Worm (Caenorhabditis elegans): ENCODE measurements around the gene F29B9.11.

Gene F29B9.11

DNA sequence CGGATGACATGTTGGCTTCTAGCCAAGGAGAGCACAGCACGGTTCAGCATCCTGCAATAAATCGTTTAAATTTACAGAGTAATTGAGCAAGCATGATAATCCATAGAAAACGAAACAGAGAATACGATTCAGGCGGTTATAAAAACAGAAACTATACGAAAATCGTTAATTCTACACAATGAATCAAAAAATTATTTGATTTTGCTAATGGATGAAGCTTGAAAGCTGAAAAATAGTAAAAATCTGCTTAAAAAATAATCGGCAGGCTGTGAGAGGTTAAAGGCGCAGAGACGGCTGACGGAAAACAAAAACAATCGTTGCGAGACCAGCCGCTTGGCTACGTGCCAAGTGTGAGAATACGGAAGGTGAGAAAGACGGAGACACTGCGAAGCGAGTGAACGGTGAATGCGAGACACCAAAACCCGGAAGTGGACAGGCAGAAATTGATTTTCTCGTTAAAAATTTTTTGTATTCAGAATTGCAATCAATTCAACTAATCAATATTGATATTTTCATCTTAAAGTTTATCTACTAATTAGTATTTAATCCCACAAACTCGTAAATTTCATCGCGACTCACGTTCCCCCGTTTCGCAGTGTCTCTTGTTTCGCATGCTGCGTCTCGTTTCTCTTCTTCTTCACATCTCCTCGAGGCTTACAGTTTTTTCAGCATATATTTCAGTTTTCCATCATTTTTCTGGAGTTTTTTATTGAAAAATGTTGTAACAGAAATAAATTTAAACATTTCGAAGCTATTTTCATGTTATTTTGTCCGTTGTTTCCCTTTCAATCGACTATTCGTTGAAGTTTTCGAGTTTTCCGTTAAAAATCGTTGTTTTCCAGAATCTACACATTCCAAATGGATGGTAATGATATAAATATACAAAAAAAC, at the start of gene F29B9.11, which contains the start of gene jmjd-1.2 (continued):
- TF ChIP-seq nhr-48 (tag; optimal IDR thresholded peaks at IDR 0.05) = peak; percentile 74
- TF ChIP-seq nhr-76 (tag; optimal IDR thresholded peaks at IDR 0.05) = no peak
- TF ChIP-seq dmd-9 (GFP tag; IDR thresholded peaks at IDR 0.05) = peak; percentile 82
- TF ChIP-seq zfp-2 (tag; optimal IDR thresholded peaks at IDR 0.05) = peak; percentile 91
- no peak for TF ChIP-seq fos-1 (tag; optimal IDR thresholded peaks at IDR 0.05)
- TF ChIP-seq vab-7 (GFP tag; IDR thresholded peaks at IDR 0.05) = peak; percentile 76
- TF ChIP-seq attf-4 (tag; optimal IDR thresholded peaks at IDR 0.05) = no peak
- TF ChIP-seq pqm-1 (tag; optimal IDR thresholded peaks at IDR 0.05) = no peak
- no peak for TF ChIP-seq lin-15B (tag; optimal IDR thresholded peaks at IDR 0.05)
- peak; percentile 87 for TF ChIP-seq lin-13 (GFP tag; optimal IDR thresholded peaks at IDR 0.05)

- TF ChIP-seq mxl-3 (GFP tag; optimal IDR thresholded peaks at IDR 0.05) = no peak
- no peak for TF ChIP-seq dmd-6 (GFP tag; IDR thresholded peaks at IDR 0.05)
- TF ChIP-seq ama-1 (optimal IDR thresholded peaks at IDR 0.05) = no peak
- TF ChIP-seq mep-1 (tag; optimal IDR thresholded peaks at IDR 0.05) = no peak
Measured at ce11 chrIV:4705922-4706321, 45.9 kb upstream of the F29B9.11 start.

- peak; percentile 17; the same call in 1 of the 2 replicates for TF ChIP-seq ceh-20 (GFP tag; IDR thresholded peaks at IDR 0.05)
- TF ChIP-seq madf-5 (GFP tag; IDR thresholded peaks at IDR 0.05) = no peak
- TF ChIP-seq dve-1 (tag; optimal IDR thresholded peaks at IDR 0.05; ENCODE audit: insufficient read depth) = peak; percentile 59
- no peak for TF ChIP-seq gei-8 (GFP tag; optimal IDR thresholded peaks at IDR 0.05)
- TF ChIP-seq T26A8.4 (GFP tag; IDR thresholded peaks at IDR 0.05) = no peak
- no peak for TF ChIP-seq attf-4 (tag; optimal IDR thresholded peaks at IDR 0.05)
- TF ChIP-seq lin-38 (GFP tag; IDR thresholded peaks at IDR 0.05) = peak; percentile 67
- TF ChIP-seq F37D6.2 (tag; optimal IDR thresholded peaks at IDR 0.05) = peak; percentile 35
- no peak for TF ChIP-seq ceh-82 (tag; optimal IDR thresholded peaks at IDR 0.05)
- TF ChIP-seq dmd-9 (GFP tag; IDR thresholded peaks at IDR 0.05) = 0 out of 2 replicates have a peak, but pooled peaks have one; percentile 37
- TF ChIP-seq lin-29 (GFP tag; IDR thresholded peaks at IDR 0.05) = no peak
- TF ChIP-seq R02D3.7 (tag; optimal IDR thresholded peaks at IDR 0.05) = no peak
- no peak for TF ChIP-seq zip-2 (tag; optimal IDR thresholded peaks at IDR 0.05)
- TF ChIP-seq egl-27 (tag; optimal IDR thresholded peaks at IDR 0.05) = no peak
- TF ChIP-seq ztf-7 (tag; optimal IDR thresholded peaks at IDR 0.05) = no peak
- TF ChIP-seq hmg-1.1 (GFP tag; IDR thresholded peaks at IDR 0.05) = peak; percentile 82
- no peak for TF ChIP-seq T20F7.1 (GFP tag; optimal IDR thresholded peaks at IDR 0.05)
- 0 out of 2 replicates have a peak, but pooled peaks have one; percentile 15 for TF ChIP-seq pha-4 (GFP tag; IDR thresholded peaks at IDR 0.05)
- TF ChIP-seq pha-4 (tag; optimal IDR thresholded peaks at IDR 0.05) = no peak
- no peak for TF ChIP-seq vab-7 (GFP tag; IDR thresholded peaks at IDR 0.05)
- TF ChIP-seq hlh-30 (tag; optimal IDR thresholded peaks at IDR 0.05; ENCODE audit: insufficient read depth) = peak; percentile 48
- TF ChIP-seq nhr-28 (tag; optimal IDR thresholded peaks at IDR 0.05) = peak; percentile 86
- no peak for TF ChIP-seq skn-1 (tag; optimal IDR thresholded peaks at IDR 0.05)
- TF ChIP-seq fos-1 (tag; optimal IDR thresholded peaks at IDR 0.05) = no peak
- TF ChIP-seq nhr-25 (tag; optimal IDR thresholded peaks at IDR 0.05; ENCODE audit: borderline replicate concordance, insufficient read depth) = peak; percentile 42
- TF ChIP-seq saeg-2 (GFP tag; IDR thresholded peaks at IDR 0.05) = no peak
- no peak for TF ChIP-seq Y48G9A.11 (GFP tag; IDR thresholded peaks at IDR 0.05)
- peak; percentile 35 for TF ChIP-seq pqm-1 (tag; optimal IDR thresholded peaks at IDR 0.05)
- TF ChIP-seq unc-62 (GFP tag; optimal IDR thresholded peaks at IDR 0.05 in 1 of 2) = no peak
- TF ChIP-seq unc-62 (tag; optimal IDR thresholded peaks at IDR 0.05) = no peak
- no peak for TF ChIP-seq nhr-111 (GFP tag; optimal IDR thresholded peaks at IDR 0.05)
- TF ChIP-seq lin-1 (GFP tag; IDR thresholded peaks at IDR 0.05) = peak; percentile 61
- no peak for TF ChIP-seq lim-7 (GFP tag; IDR thresholded peaks at IDR 0.05)
- TF ChIP-seq nhr-102 (tag; optimal IDR thresholded peaks at IDR 0.05) = no peak
- TF ChIP-seq ceh-28 (tag; optimal IDR thresholded peaks at IDR 0.05) = no peak
- peak; percentile 86 for TF ChIP-seq mep-1 (tag; optimal IDR thresholded peaks at IDR 0.05)
- TF ChIP-seq cey-2 (tag; optimal IDR thresholded peaks at IDR 0.05; ENCODE audit: borderline replicate concordance, insufficient read depth) = no peak
- no peak for TF ChIP-seq ceh-32 (tag; optimal IDR thresholded peaks at IDR 0.05; ENCODE audit: poor library complexity)
Measured at ce11 chrIV:4705182-4705581, 45.2 kb upstream of the F29B9.11 start.

Measured in whole organism, L4 larva.